Fruit fly (Drosophila melanogaster): ENCODE measurements around the gene t-cup.
A peak's percentile ranks its signal among the peaks of the same experiment; 100 is the strongest.

Gene t-cup

DNA sequence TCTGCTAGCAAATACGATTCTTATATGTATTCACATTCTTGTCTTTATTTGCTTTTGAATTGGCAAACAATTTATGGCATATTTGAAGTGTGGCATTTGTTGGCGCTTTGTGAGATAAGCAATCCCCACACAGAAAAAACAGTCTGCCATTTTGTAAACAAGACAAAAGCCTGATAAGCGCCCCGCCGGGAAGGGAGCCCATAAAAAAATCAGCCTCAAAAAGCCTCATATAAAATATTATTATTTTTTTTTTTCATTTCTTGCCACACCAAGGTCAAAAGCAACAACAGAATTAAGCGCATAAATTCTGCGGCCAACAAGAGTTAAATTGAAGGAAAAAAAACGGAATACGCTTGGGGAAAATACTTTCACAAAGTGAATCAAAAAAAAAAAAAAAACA lies 21.8 kb downstream of the t-cup start (continued):
- no peak for TF ChIP-seq CG2875 (GFP tag; optimal IDR thresholded peaks at IDR 0.05)
- TF ChIP-seq CG17361 (GFP tag; IDR thresholded peaks at IDR 0.05): no peak
- peak; percentile 73 for TF ChIP-seq PHDP (tag; optimal IDR thresholded peaks at IDR 0.05)
- peak; percentile 20 for TF ChIP-seq CG12219 (GFP tag; optimal IDR thresholded peaks at IDR 0.05)
- TF ChIP-seq BEAF-32 (GFP tag; optimal IDR thresholded peaks at IDR 0.05): no peak
- peak; percentile 5 for TF ChIP-seq CG6683 (GFP tag; optimal IDR thresholded peaks at IDR 0.05)
- TF ChIP-seq gfzf (GFP tag; optimal IDR thresholded peaks at IDR 0.05): no peak
- TF ChIP-seq Sry-δ (GFP tag; optimal IDR thresholded peaks at IDR 0.05): no peak
- no peak for TF ChIP-seq CG4820 (GFP tag; optimal IDR thresholded peaks at IDR 0.05)
- TF ChIP-seq dimm (GFP tag; IDR thresholded peaks at IDR 0.05): no peak
- peak; percentile 59 for TF ChIP-seq caup (GFP tag; optimal IDR thresholded peaks at IDR 0.05; ENCODE audit: severe bottlenecking)
- no peak for TF ChIP-seq CG32772 (GFP tag; IDR thresholded peaks at IDR 0.05)
- no peak for TF ChIP-seq cad (GFP tag; optimal IDR thresholded peaks at IDR 0.05)
- TF ChIP-seq CG11723 (GFP tag; optimal IDR thresholded peaks at IDR 0.05): no peak
- TF ChIP-seq Asciz (GFP tag; optimal IDR thresholded peaks at IDR 0.05): peak; percentile 12
- no peak for TF ChIP-seq E2f2 (GFP tag; IDR thresholded peaks at IDR 0.05)
- TF ChIP-seq CG14014 (GFP tag; IDR thresholded peaks at IDR 0.05): peak; percentile 24; the same call in 1 of the 2 replicates
- no peak for TF ChIP-seq CG16815 (GFP tag; optimal IDR thresholded peaks at IDR 0.05)
- TF ChIP-seq Hsf (GFP tag; optimal IDR thresholded peaks at IDR 0.05): no peak
- no peak for TF ChIP-seq pzg (GFP tag; optimal IDR thresholded peaks at IDR 0.05)
- no peak for TF ChIP-seq Elba2 (GFP tag; optimal IDR thresholded peaks at IDR 0.05)
- TF ChIP-seq CG30431 (GFP tag; optimal IDR thresholded peaks at IDR 0.05): no peak
- TF ChIP-seq CG7963 (GFP tag; IDR thresholded peaks at IDR 0.05; ENCODE audit: partially characterized antibody): no peak
- TF ChIP-seq Dll (GFP tag; IDR thresholded peaks at IDR 0.05; ENCODE audit: partially characterized antibody): no peak
- no peak for TF ChIP-seq CG13775 (GFP tag; optimal IDR thresholded peaks at IDR 0.05)
- TF ChIP-seq Gsc (GFP tag; IDR thresholded peaks at IDR 0.05): no peak
- TF ChIP-seq CG15073 (GFP tag; optimal IDR thresholded peaks at IDR 0.05): no peak
- no peak for TF ChIP-seq CG8359 (GFP tag; optimal IDR thresholded peaks at IDR 0.05; ENCODE audit: borderline replicate concordance)
- TF ChIP-seq pan (optimal IDR thresholded peaks at IDR 0.05): no peak
- TF ChIP-seq pan (GFP tag; optimal IDR thresholded peaks at IDR 0.05 in 1 of 2, IDR thresholded peaks at IDR 0.05 in 1 of 2): no peak
- TF ChIP-seq aop (GFP tag; IDR thresholded peaks at IDR 0.05): no peak
- no peak for TF ChIP-seq CoRest (tag; optimal IDR thresholded peaks at IDR 0.05)
- no peak for TF ChIP-seq knrl (GFP tag; IDR thresholded peaks at IDR 0.05; ENCODE audit: partially characterized antibody)
- no peak for TF ChIP-seq lmd (GFP tag; IDR thresholded peaks at IDR 0.05)
- TF ChIP-seq CG2129 (GFP tag; IDR thresholded peaks at IDR 0.05; ENCODE audit: partially characterized antibody): no peak
- no peak for TF ChIP-seq gsb (GFP tag; IDR thresholded peaks at IDR 0.05)
- TF ChIP-seq D19B (GFP tag; optimal IDR thresholded peaks at IDR 0.05): no peak
- TF ChIP-seq kni (GFP tag; optimal IDR thresholded peaks at IDR 0.05): no peak
- TF ChIP-seq so (GFP tag; IDR thresholded peaks at IDR 0.05): no peak
- TF ChIP-seq jigr1 (GFP tag; IDR thresholded peaks at IDR 0.05): no peak
- no peak for TF ChIP-seq Bdp1 (GFP tag; optimal IDR thresholded peaks at IDR 0.05)
- no peak for TF ChIP-seq CG1024 (GFP tag; IDR thresholded peaks at IDR 0.05)
- TF ChIP-seq ttk (GFP tag; IDR thresholded peaks at IDR 0.05): no peak
- TF ChIP-seq sob (GFP tag; IDR thresholded peaks at IDR 0.05): peak; percentile 41; the same call in 1 of the 2 replicates
- no peak for TF ChIP-seq Optix (GFP tag; IDR thresholded peaks at IDR 0.05)
- TF ChIP-seq abd-A (tag; optimal IDR thresholded peaks at IDR 0.05): peak; percentile 34
- TF ChIP-seq CG11696 (GFP tag; IDR thresholded peaks at IDR 0.05): no peak
- no peak for TF ChIP-seq Oli (tag; optimal IDR thresholded peaks at IDR 0.05)
- no peak for TF ChIP-seq CG2889 (GFP tag; IDR thresholded peaks at IDR 0.05)
- TF ChIP-seq CG10321 (GFP tag; IDR thresholded peaks at IDR 0.05): no peak
- TF ChIP-seq CG4707 (GFP tag; optimal IDR thresholded peaks at IDR 0.05): peak; percentile 26
- no peak for TF ChIP-seq CTCF (GFP tag; optimal IDR thresholded peaks at IDR 0.05)
